Worm (Caenorhabditis elegans): ENCODE results near the gene clec-226.

Gene clec-226

ce11 chrV:13954056-13954455 is 7.3 kb downstream of the clec-226 start, which contains the start of gene swt-6:
Gene swt-6, plus strand, starts transcription at chrV:13954356.
- TF ChIP-seq unc-55 (GFP tag; optimal IDR thresholded peaks at IDR 0.05) (no peak), F13H6.1 (tag; optimal IDR thresholded peaks at IDR 0.05) (no peak), mbf-1 (tag; optimal IDR thresholded peaks at IDR 0.05) (no peak), C34F6.9 (tag; optimal IDR thresholded peaks at IDR 0.05) (no peak), nhr-11 (tag; optimal IDR thresholded peaks at IDR 0.05) (no peak), sma-9 (GFP tag; optimal IDR thresholded peaks at IDR 0.05) (no peak), sma-9 (tag; optimal IDR thresholded peaks at IDR 0.05) (no peak), lin-11 (tag; optimal IDR thresholded peaks at IDR 0.05) (no peak), unc-62 (GFP tag; optimal IDR thresholded peaks at IDR 0.05) (no peak), nhr-12 (tag; optimal IDR thresholded peaks at IDR 0.05) (no peak), ZK546.5 (tag; optimal IDR thresholded peaks at IDR 0.05) (no peak), lsy-2 (tag; optimal IDR thresholded peaks at IDR 0.05) (no peak), ztf-4 (tag; optimal IDR thresholded peaks at IDR 0.05) (no peak), lin-39 (tag; optimal IDR thresholded peaks at IDR 0.05) (no peak), skn-1 (tag; optimal IDR thresholded peaks at IDR 0.05) (no peak), ztf-11 (tag; optimal IDR thresholded peaks at IDR 0.05) (no peak), nhr-237 (tag; optimal IDR thresholded peaks at IDR 0.05) (no peak), nhr-25 (tag; optimal IDR thresholded peaks at IDR 0.05) (no peak)

DNA sequence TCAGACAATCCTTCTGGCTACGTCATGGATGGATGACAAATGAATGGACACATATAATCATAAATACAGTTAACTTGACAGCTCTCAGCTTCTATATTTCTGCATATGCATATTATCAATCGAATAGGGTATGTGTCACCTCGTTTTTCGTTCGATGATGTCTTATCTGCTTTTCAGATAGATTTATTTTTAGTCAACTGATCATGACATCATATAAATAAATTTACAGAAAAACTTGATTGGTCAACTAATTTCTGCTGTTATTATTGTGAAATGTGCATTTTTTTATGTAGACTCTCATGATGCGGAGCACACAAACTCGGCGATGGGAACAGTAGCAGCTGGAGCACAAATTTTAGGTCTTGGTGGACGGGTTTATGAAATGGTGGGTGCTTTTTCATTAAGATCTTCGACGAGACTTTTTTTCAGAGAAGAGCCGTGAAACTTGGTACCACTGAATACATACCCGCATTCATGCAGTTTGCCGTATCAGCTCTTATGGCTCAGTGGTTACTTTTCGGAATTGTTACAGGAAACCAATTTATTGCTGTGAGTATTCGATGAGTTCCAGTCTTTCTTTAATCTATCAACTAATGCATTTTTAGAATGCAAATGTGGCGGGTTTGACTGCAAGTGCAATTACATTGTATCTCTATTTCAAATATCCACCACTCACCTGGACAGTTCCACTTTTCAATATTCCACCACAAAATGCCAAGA is 8.8 kb downstream of the clec-226 start:
- no peak for TF ChIP-seq nhr-25 (tag; optimal IDR thresholded peaks at IDR 0.05)
- no peak for TF ChIP-seq mdl-1 (tag; optimal IDR thresholded peaks at IDR 0.05)

- TF ChIP-seq nhr-237 (tag; optimal IDR thresholded peaks at IDR 0.05) (no peak), nhr-10 (tag; optimal IDR thresholded peaks at IDR 0.05) (no peak), sem-4 (tag; optimal IDR thresholded peaks at IDR 0.05) (no peak), gmeb-1 (tag; optimal IDR thresholded peaks at IDR 0.05) (no peak), ztf-11 (tag; optimal IDR thresholded peaks at IDR 0.05) (no peak), lin-39 (tag; optimal IDR thresholded peaks at IDR 0.05) (no peak), ceh-16 (tag; optimal IDR thresholded peaks at IDR 0.05) (no peak), ceh-82 (tag; optimal IDR thresholded peaks at IDR 0.05) (no peak), nhr-23 (tag; optimal IDR thresholded peaks at IDR 0.05) (no peak)
Measured at ce11 chrV:13957691-13958090, 10.9 kb downstream of the clec-226 start.

DNA sequence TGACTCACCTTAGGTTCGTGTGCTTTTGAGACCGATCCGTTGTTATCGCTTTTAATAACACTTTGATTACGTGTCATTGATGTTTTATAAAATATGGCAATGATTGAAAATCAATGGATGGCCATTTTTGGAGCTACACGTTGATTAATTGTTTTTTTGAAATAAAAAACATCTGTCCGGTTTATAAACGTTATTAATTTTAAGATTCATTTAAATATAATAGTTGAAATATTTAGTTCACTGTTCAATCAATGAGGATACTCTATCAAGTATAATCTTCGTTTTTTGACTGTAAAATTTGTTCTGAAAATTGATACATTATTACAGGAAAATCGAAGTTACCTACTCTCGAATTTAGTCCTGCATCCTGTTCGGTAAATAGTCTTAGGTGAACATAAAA is 11.5 kb downstream of the clec-226 start, which contains the start of gene R10D12.10:
TSS of gene R10D12.10 (minus strand) at position 101 of the 400 bp plus-strand sequence.
- TF ChIP-seq nhr-25 (tag; optimal IDR thresholded peaks at IDR 0.05) (no peak), sma-3 (GFP tag; optimal IDR thresholded peaks at IDR 0.05) (no peak), dmd-4 (tag; optimal IDR thresholded peaks at IDR 0.05) (no peak), lin-13 (GFP tag; optimal IDR thresholded peaks at IDR 0.05) (no peak)

- TF ChIP-seq nhr-21 (tag; optimal IDR thresholded peaks at IDR 0.05), result no peak
- no peak for TF ChIP-seq lsy-2 (tag; optimal IDR thresholded peaks at IDR 0.05)
- no peak for TF ChIP-seq fos-1 (tag; optimal IDR thresholded peaks at IDR 0.05)
- no peak for TF ChIP-seq sma-9 (GFP tag; optimal IDR thresholded peaks at IDR 0.05)
- TF ChIP-seq sma-9 (tag; optimal IDR thresholded peaks at IDR 0.05), result no peak
- TF ChIP-seq nhr-129 (tag; optimal IDR thresholded peaks at IDR 0.05), result no peak
- TF ChIP-seq ama-1 (optimal IDR thresholded peaks at IDR 0.05), result no peak
- TF ChIP-seq ztf-4 (tag; optimal IDR thresholded peaks at IDR 0.05), result no peak
- TF ChIP-seq lin-13 (GFP tag; optimal IDR thresholded peaks at IDR 0.05), result no peak
- no peak for TF ChIP-seq R02D3.7 (tag; optimal IDR thresholded peaks at IDR 0.05)
- TF ChIP-seq dmd-4 (tag; optimal IDR thresholded peaks at IDR 0.05), result no peak
- no peak for TF ChIP-seq mdl-1 (tag; optimal IDR thresholded peaks at IDR 0.05)
- TF ChIP-seq gmeb-1 (tag; optimal IDR thresholded peaks at IDR 0.05), result no peak
- TF ChIP-seq snpc-4 (tag; optimal IDR thresholded peaks at IDR 0.05), result no peak
- no peak for TF ChIP-seq unc-62 (GFP tag; optimal IDR thresholded peaks at IDR 0.05)
- no peak for TF ChIP-seq Y55F3AM.14 (GFP tag; optimal IDR thresholded peaks at IDR 0.05)
- TF ChIP-seq ceh-16 (tag; optimal IDR thresholded peaks at IDR 0.05), result no peak
- no peak for TF ChIP-seq nhr-6 (tag; optimal IDR thresholded peaks at IDR 0.05)
- TF ChIP-seq ztf-1 (GFP tag; conservative IDR thresholded peaks at IDR 0.05), result no peak
- TF ChIP-seq C34F6.9 (tag; optimal IDR thresholded peaks at IDR 0.05), result no peak
Measured at ce11 chrV:13960916-13961315, 14.1 kb downstream of the clec-226 start, which contains the start of gene srh-24. Gene srh-24, minus strand, starts transcription at chrV:13961016.
